Fruit fly (Drosophila melanogaster): ENCODE results near the gene unc80.

- TF ChIP-seq psq (optimal IDR thresholded peaks at IDR 0.05) (no peak), ttk (optimal IDR thresholded peaks at IDR 0.05) (no peak), Myc (optimal IDR thresholded peaks at IDR 0.05) (no peak)
These were observed 32.3 kb downstream of the unc80 start, which contains the start of gene Acp98AB for dm6 chr3R:27694583-27694982.
